Fruit fly (Drosophila melanogaster) whole organism, embryonic: ENCODE data around the gene CG17109.

Experiments used
- Asciz ChIP-seq: fragments of 200-800 bp; sonication (Bioruptor generic); optimal IDR thresholded peaks from 2 replicates; lab custom pipeline; 2017; ENCODE audit warnings: missing biosample characterization, mild to moderate bottlenecking, missing genetic modification characterization, missing genetic modification reagents
- CG10321 ChIP-seq: fragments of 200-800 bp; sonication (Bioruptor generic); IDR thresholded peaks from 2 replicates; pipeline ENCODE4 v1.3.6; 2022; ENCODE audit warnings: missing biosample characterization, missing genetic modification characterization
- CG11696 ChIP-seq: fragments of 200-800 bp; sonication (Bioruptor generic); IDR thresholded peaks from 2 replicates; pipeline ENCODE4 v1.3.6; 2022; ENCODE audit warnings: missing biosample characterization, missing genetic modification characterization
- CG13296 ChIP-seq: fragments of 200-800 bp; sonication (Bioruptor generic); optimal IDR thresholded peaks from 3 replicates; lab custom pipeline; 2018; ENCODE audit warnings: missing biosample characterization, mild to moderate bottlenecking, missing genetic modification characterization
- CG15011 ChIP-seq: fragments of 200-800 bp; sonication (Bioruptor generic); optimal IDR thresholded peaks from 3 replicates; lab custom pipeline; 2018; ENCODE audit warnings: missing biosample characterization, mild to moderate bottlenecking, missing genetic modification characterization
- CG15479 ChIP-seq: fragments of 200-800 bp; sonication (Bioruptor generic); optimal IDR thresholded peaks from 3 replicates; lab custom pipeline; 2019; ENCODE audit warnings: missing biosample characterization, mild to moderate bottlenecking, missing genetic modification characterization, moderate library complexity
- CG15696 ChIP-seq: fragments of 200-800 bp; sonication (Bioruptor generic); optimal IDR thresholded peaks from 2 replicates; lab custom pipeline; 2019; ENCODE audit warnings: missing biosample characterization, mild to moderate bottlenecking, missing genetic modification characterization, moderate library complexity
- CG17568 ChIP-seq: fragments of 200-800 bp; sonication (Bioruptor generic); optimal IDR thresholded peaks from 2 replicates; lab custom pipeline; 2018; ENCODE audit warnings: missing biosample characterization, mild to moderate bottlenecking, missing genetic modification characterization, moderate library complexity
- CG1832 ChIP-seq: fragments of 200-800 bp; sonication (Bioruptor generic); optimal IDR thresholded peaks from 2 replicates; lab custom pipeline; 2017; ENCODE audit warnings: missing biosample characterization, mild to moderate bottlenecking, missing genetic modification characterization, inconsistent platforms
- CG3065 ChIP-seq: fragments of 200-800 bp; sonication (Bioruptor generic); optimal IDR thresholded peaks from 2 replicates; lab custom pipeline; 2016; ENCODE audit warnings: missing biosample characterization, missing genetic modification characterization
- CG32767 ChIP-seq: fragments of 200-800 bp; sonication (Bioruptor generic); IDR thresholded peaks from 2 replicates; pipeline ENCODE4 v1.3.6; 2022; ENCODE audit warnings: missing biosample characterization, missing genetic modification characterization
- CG33213 ChIP-seq: fragments of 200-800 bp; sonication (Bioruptor generic); optimal IDR thresholded peaks from 3 replicates; lab custom pipeline; 2016; ENCODE audit warnings: missing biosample characterization, missing genetic modification characterization
- CG34376 ChIP-seq: fragments of 200-800 bp; sonication (Bioruptor generic); optimal IDR thresholded peaks from 2 replicates; lab custom pipeline; 2018; ENCODE audit warnings: missing biosample characterization, mild to moderate bottlenecking, missing genetic modification characterization
- CG34422 ChIP-seq: fragments of 200-800 bp; sonication (Bioruptor generic); IDR thresholded peaks from 3 replicates; pipeline ENCODE4 v1.3.6; 2022; ENCODE audit warnings: missing biosample characterization, missing genetic modification characterization
- CG5245 ChIP-seq: fragments of 200-800 bp; sonication (Bioruptor generic); optimal IDR thresholded peaks from 3 replicates; lab custom pipeline; 2016; ENCODE audit warnings: missing biosample characterization, missing genetic modification characterization
- CG7786 ChIP-seq: fragments of 200-800 bp; sonication (Bioruptor generic); optimal IDR thresholded peaks from 2 replicates; lab custom pipeline; 2016; ENCODE audit warnings: missing biosample characterization, missing genetic modification characterization
- CG8944 ChIP-seq: fragments of 200-800 bp; sonication (Bioruptor generic); optimal IDR thresholded peaks from 3 replicates; lab custom pipeline; 2016; ENCODE audit warnings: missing biosample characterization, missing genetic modification characterization
- CG9727 ChIP-seq: fragments of 200-800 bp; sonication (Bioruptor generic); optimal IDR thresholded peaks from 3 replicates; lab custom pipeline; 2017; ENCODE audit warnings: missing biosample characterization, mild to moderate bottlenecking, missing genetic modification characterization
- CG9932 ChIP-seq: fragments of 200-800 bp; sonication (Bioruptor generic); IDR thresholded peaks from 2 replicates; pipeline ENCODE4 v1.3.6; 2022; ENCODE audit warnings: missing biosample characterization, missing genetic modification characterization
- CHES-1-like ChIP-seq: fragments of 200-800 bp; sonication (Bioruptor generic); optimal IDR thresholded peaks from 2 replicates; lab custom pipeline; 2016; ENCODE audit warnings: missing biosample characterization, missing genetic modification characterization
- CoRest ChIP-seq: fragments of 200-800 bp; sonication (Bioruptor generic); optimal IDR thresholded peaks from 3 replicates; lab custom pipeline; 2018; ENCODE audit warnings: missing biosample characterization, mild to moderate bottlenecking, missing genetic modification characterization, moderate library complexity
- Dip2 ChIP-seq: fragments of 200-800 bp; sonication (Bioruptor generic); IDR thresholded peaks from 2 replicates; pipeline ENCODE4 v1.3.6; 2022; ENCODE audit warnings: missing biosample characterization, missing genetic modification characterization
- Doc2 ChIP-seq: fragments of 200-800 bp; sonication (Bioruptor generic); IDR thresholded peaks from 2 replicates; pipeline ENCODE4 v1.3.6; 2022; ENCODE audit warnings: missing biosample characterization, missing genetic modification characterization
- Hmx ChIP-seq: fragments of 200-800 bp; sonication (Bioruptor generic); optimal IDR thresholded peaks from 2 replicates; lab custom pipeline; 2016; ENCODE audit warnings: missing biosample characterization, missing genetic modification characterization
- Lhr ChIP-seq: fragments of 200-800 bp; sonication (Bioruptor generic); optimal IDR thresholded peaks from 3 replicates; lab custom pipeline; 2017; ENCODE audit warnings: mild to moderate bottlenecking, missing biosample characterization, missing genetic modification reagents, missing genetic modification characterization
- MBD-R2 ChIP-seq: fragments of 200-800 bp; sonication (Bioruptor generic); IDR thresholded peaks from 2 replicates; pipeline ENCODE4 v1.3.6; 2022; ENCODE audit warnings: missing biosample characterization, missing genetic modification characterization
- NC2β ChIP-seq: fragments of 200-800 bp; sonication (Bioruptor generic); optimal IDR thresholded peaks from 2 replicates; lab custom pipeline; 2016; ENCODE audit warnings: missing biosample characterization, missing genetic modification characterization
- Spps ChIP-seq: fragments of 200-800 bp; sonication (Bioruptor generic); optimal IDR thresholded peaks from 2 replicates; lab custom pipeline; 2018; ENCODE audit warnings: missing biosample characterization, mild to moderate bottlenecking, missing genetic modification characterization
- amos ChIP-seq: fragments of 200-800 bp; sonication (Bioruptor generic); IDR thresholded peaks from 2 replicates; pipeline ENCODE4 v1.3.6; 2022; ENCODE audit warnings: missing biosample characterization, missing genetic modification characterization; ENCODE audit not compliant: partially characterized antibody
- ase ChIP-seq: fragments of 200-800 bp; sonication (Bioruptor generic); IDR thresholded peaks from 3 replicates; pipeline ENCODE4 v1.3.6; 2022; ENCODE audit warnings: missing biosample characterization, missing genetic modification characterization
- bcd ChIP-seq: fragments of 200-800 bp; sonication (Bioruptor generic); optimal IDR thresholded peaks from 2 replicates; lab custom pipeline; 2017; ENCODE audit warnings: missing biosample characterization, mild to moderate bottlenecking, missing genetic modification characterization
- crc ChIP-seq: fragments of 200-800 bp; sonication (Bioruptor generic); optimal IDR thresholded peaks from 2 replicates; lab custom pipeline; 2016; ENCODE audit warnings: missing biosample characterization, missing genetic modification characterization
- cwo ChIP-seq: fragments of 200-800 bp; sonication (Bioruptor generic); optimal IDR thresholded peaks from 3 replicates; lab custom pipeline; 2017; ENCODE audit warnings: missing biosample characterization, missing genetic modification characterization, mild to moderate bottlenecking, moderate library complexity, missing genetic modification reagents
- emc ChIP-seq: fragments of 200-800 bp; sonication (Bioruptor generic); optimal IDR thresholded peaks from 2 replicates; lab custom pipeline; 2016; ENCODE audit warnings: missing biosample characterization, missing genetic modification characterization
- gce ChIP-seq: fragments of 200-800 bp; sonication (Bioruptor generic); IDR thresholded peaks from 3 replicates; pipeline ENCODE4 v1.3.6; 2022; ENCODE audit warnings: missing biosample characterization, missing genetic modification characterization
- grn ChIP-seq: fragments of 200-800 bp; sonication (Bioruptor generic); optimal IDR thresholded peaks from 3 replicates; lab custom pipeline; 2017; ENCODE audit warnings: missing biosample characterization, missing genetic modification characterization
- gro ChIP-seq: fragments of 200-800 bp; sonication (Bioruptor generic); optimal IDR thresholded peaks from 2 replicates; lab custom pipeline; 2016; ENCODE audit warnings: missing biosample characterization, missing genetic modification characterization
- gt ChIP-seq: fragments of 200-800 bp; sonication (Bioruptor generic); IDR thresholded peaks from 2 replicates; pipeline ENCODE4 v1.3.6; 2022; ENCODE audit warnings: missing biosample characterization, missing genetic modification characterization
- hth ChIP-seq: fragments of >200 bp; optimal IDR thresholded peaks from 2 replicates; lab custom pipeline; 2017; ENCODE audit warnings: inconsistent platforms
- jigr1 ChIP-seq: fragments of 200-800 bp; sonication (Bioruptor generic); IDR thresholded peaks from 3 replicates; pipeline ENCODE4 v1.3.6; 2022; ENCODE audit warnings: missing biosample characterization, missing genetic modification characterization
- klu ChIP-seq: fragments of 200-800 bp; sonication (Bioruptor generic); IDR thresholded peaks from 2 replicates; pipeline ENCODE4 v1.3.6; 2022; ENCODE audit warnings: missing biosample characterization, missing genetic modification characterization
- lilli ChIP-seq: fragments of 200-800 bp; sonication (Bioruptor generic); optimal IDR thresholded peaks from 3 replicates; lab custom pipeline; 2016; ENCODE audit warnings: missing biosample characterization, missing genetic modification characterization
- mirr ChIP-seq: fragments of 200-800 bp; sonication (Bioruptor generic); optimal IDR thresholded peaks from 3 replicates; lab custom pipeline; 2018; ENCODE audit warnings: missing biosample characterization, mild to moderate bottlenecking, missing genetic modification characterization
- nmo ChIP-seq: fragments of 200-800 bp; sonication (Bioruptor generic); optimal IDR thresholded peaks from 2 replicates; lab custom pipeline; 2018; ENCODE audit warnings: missing biosample characterization, mild to moderate bottlenecking, missing genetic modification characterization, moderate library complexity
- pho ChIP-seq: fragments of 200-800 bp; sonication (Bioruptor generic); optimal IDR thresholded peaks from 2 replicates; lab custom pipeline; 2016; ENCODE audit warnings: missing biosample characterization, missing genetic modification characterization
- sens-2 ChIP-seq: fragments of 200-800 bp; sonication (Bioruptor generic); IDR thresholded peaks from 2 replicates; pipeline ENCODE4 v1.3.6; 2022; ENCODE audit warnings: missing biosample characterization, missing genetic modification characterization
- seq ChIP-seq: fragments of 200-800 bp; sonication (Bioruptor generic); IDR thresholded peaks from 2 replicates; pipeline ENCODE4 v1.3.6; 2022; ENCODE audit warnings: missing biosample characterization, missing genetic modification characterization
- toy ChIP-seq: fragments of 200-800 bp; sonication (Bioruptor generic); IDR thresholded peaks from 2 replicates; pipeline ENCODE4 v1.3.6; 2022; ENCODE audit warnings: missing biosample characterization, missing genetic modification characterization
- trh ChIP-seq: fragments of 200-800 bp; sonication (Bioruptor generic); optimal IDR thresholded peaks from 2 replicates; lab custom pipeline; 2016; ENCODE audit warnings: missing biosample characterization, missing genetic modification characterization
- unpg ChIP-seq: fragments of 200-800 bp; sonication (Bioruptor generic); optimal IDR thresholded peaks from 3 replicates; lab custom pipeline; 2018; ENCODE audit warnings: missing biosample characterization, mild to moderate bottlenecking, missing genetic modification characterization, moderate library complexity
- vvl ChIP-seq: fragments of 200-800 bp; sonication (Bioruptor generic); IDR thresholded peaks from 2 replicates; pipeline ENCODE4 v1.3.6; 2022; ENCODE audit warnings: missing biosample characterization, missing genetic modification characterization
- zf30C ChIP-seq: fragments of 200-800 bp; sonication (Bioruptor generic); optimal IDR thresholded peaks from 3 replicates; lab custom pipeline; 2018; ENCODE audit warnings: missing biosample characterization, mild to moderate bottlenecking, missing genetic modification characterization

The CG17109 gene

DNA sequence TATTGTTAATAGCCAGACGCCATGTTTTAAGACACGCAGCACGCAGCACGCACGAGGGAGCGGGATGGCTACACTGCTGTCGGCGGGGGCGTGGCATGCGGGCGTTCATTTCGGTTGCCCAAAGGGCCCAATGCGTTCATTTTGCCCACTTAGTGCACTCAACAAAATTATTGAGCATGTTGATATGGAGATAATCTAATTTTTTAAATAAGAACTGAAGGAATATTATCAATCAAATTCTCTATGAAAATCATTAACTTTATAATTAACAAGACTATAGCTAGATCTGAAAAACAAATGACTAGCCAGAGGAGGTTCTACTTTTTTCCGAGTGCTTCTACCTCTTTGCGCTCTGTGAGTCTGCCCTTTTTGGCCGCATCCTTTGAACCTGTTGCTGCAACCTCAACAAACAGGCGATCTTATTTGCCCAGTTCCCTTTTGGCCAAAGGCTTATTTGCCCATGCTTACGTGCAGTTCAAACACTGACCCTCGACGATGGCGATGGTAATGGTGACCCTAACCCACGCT, 37.9 kb downstream of the CG17109 start (continued):
- TF ChIP-seq Dip2 (GFP tag; lab: Robert Waterston, UW), result no peak
- TF ChIP-seq CG9932 (GFP tag; lab: Robert Waterston, UW), result no peak
- TF ChIP-seq klu, result no peak
- TF ChIP-seq toy (GFP tag; lab: Robert Waterston, UW), result no peak
- TF ChIP-seq CG32767 (GFP tag; lab: Robert Waterston, UW), result 0 out of 2 replicates have a peak, but pooled peaks have one; percentile 18
- no peak for TF ChIP-seq CG11696 (GFP tag; lab: Robert Waterston, UW)
- TF ChIP-seq CG9727 (GFP tag; lab: Kevin White, UChicago), result peak; percentile 64
- TF ChIP-seq CG15479 (GFP tag; lab: Kevin White, UChicago), result peak; percentile 31
- no peak for TF ChIP-seq Lhr (GFP tag; lab: Kevin White, UChicago)
- no peak for TF ChIP-seq pho (GFP tag; lab: Kevin White, UChicago)
- no peak for TF ChIP-seq gro (GFP tag; lab: Kevin White, UChicago)
- no peak for TF ChIP-seq CG5245 (GFP tag; lab: Kevin White, UChicago)
- peak; percentile 65 for TF ChIP-seq CG3065 (GFP tag; lab: Kevin White, UChicago)
- no peak for TF ChIP-seq seq (GFP tag; lab: Robert Waterston, UW)
- peak; percentile 90 for TF ChIP-seq CG10321 (GFP tag; lab: Robert Waterston, UW)
- no peak for TF ChIP-seq gt (GFP tag; lab: Robert Waterston, UW)
- no peak for TF ChIP-seq trh (GFP tag; lab: Kevin White, UChicago)
- TF ChIP-seq vvl (GFP tag; lab: Robert Waterston, UW), result peak; percentile 38; the same call in 1 of the 2 replicates
- no peak for TF ChIP-seq nmo (GFP tag; lab: Kevin White, UChicago)
- peak; percentile 54 for TF ChIP-seq CG1832
- TF ChIP-seq cwo, result no peak
- TF ChIP-seq CG15696 (tag; lab: Kevin White, UChicago), result peak; percentile 58
- no peak for TF ChIP-seq CG34376 (GFP tag; lab: Kevin White, UChicago)
- TF ChIP-seq CG17568 (GFP tag; lab: Kevin White, UChicago), result no peak
- no peak for TF ChIP-seq emc (GFP tag; lab: Kevin White, UChicago)
- TF ChIP-seq MBD-R2 (GFP tag; lab: Robert Waterston, UW), result no peak
- no peak for TF ChIP-seq grn (GFP tag; lab: Kevin White, UChicago)
- no peak for TF ChIP-seq CG15011 (GFP tag; lab: Kevin White, UChicago)
- TF ChIP-seq CG8944, result no peak
- peak; percentile 80 for TF ChIP-seq zf30C (GFP tag; lab: Kevin White, UChicago)
- no peak for TF ChIP-seq CG34422 (GFP tag; lab: Robert Waterston, UW)
- TF ChIP-seq mirr (GFP tag; lab: Kevin White, UChicago), result no peak
- TF ChIP-seq bcd, result no peak
- TF ChIP-seq amos, result no peak
- no peak for TF ChIP-seq hth (lab: Kevin White, UChicago)
- TF ChIP-seq unpg (GFP tag; lab: Kevin White, UChicago), result no peak
- no peak for TF ChIP-seq crc (GFP tag; lab: Kevin White, UChicago)
- no peak for TF ChIP-seq CG13296 (GFP tag; lab: Kevin White, UChicago)
- no peak for TF ChIP-seq Spps
- TF ChIP-seq jigr1 (GFP tag; lab: Robert Waterston, UW), result no peak
- no peak for TF ChIP-seq CoRest
- 0 out of 2 replicates have a peak, but pooled peaks have one; percentile 5 for TF ChIP-seq sens-2
- TF ChIP-seq CG33213 (GFP tag; lab: Kevin White, UChicago), result no peak
- no peak for TF ChIP-seq gce
- TF ChIP-seq Hmx, result no peak
- TF ChIP-seq Doc2 (GFP tag; lab: Robert Waterston, UW), result no peak
- no peak for TF ChIP-seq Asciz
- TF ChIP-seq NC2β (GFP tag; lab: Kevin White, UChicago), result no peak
- TF ChIP-seq CG7786, result no peak
- TF ChIP-seq ase (GFP tag; lab: Robert Waterston, UW), result no peak
- no peak for TF ChIP-seq lilli
- TF ChIP-seq CHES-1-like (GFP tag; lab: Kevin White, UChicago), result no peak
